Fruit fly (Drosophila melanogaster): ENCODE measurements around the gene CG42521.
A peak's percentile ranks its signal among the peaks of the same experiment; 100 is the strongest.

CG42521 gene

DNA sequence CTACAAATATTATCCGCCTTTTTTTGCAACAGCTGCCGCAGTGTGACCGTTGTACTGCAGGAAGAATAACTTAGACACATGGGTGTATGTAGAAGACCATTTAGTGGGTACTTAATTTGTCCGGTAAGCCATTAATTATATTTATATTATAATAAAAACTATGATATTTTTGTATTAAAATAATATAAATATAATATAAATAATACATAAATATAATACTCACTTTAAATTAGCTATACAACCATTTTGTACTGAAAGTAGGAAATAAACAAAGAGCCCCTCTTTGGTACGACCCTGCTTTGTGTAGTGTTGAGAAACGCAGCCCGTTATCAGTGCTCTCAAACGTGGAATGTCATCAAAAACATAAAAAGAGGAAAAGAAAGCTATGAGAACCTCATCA, 14.4 kb upstream of the CG42521 start, which contains the start of gene Cnep1r2 (continued):
- TF ChIP-seq Optix (GFP tag; IDR thresholded peaks at IDR 0.05), result peak; percentile 80; the same call in 2 of the 3 replicates
- no peak for TF ChIP-seq z (GFP tag; IDR thresholded peaks at IDR 0.05)
- peak; percentile 97 for TF ChIP-seq CG11695 (GFP tag; IDR thresholded peaks at IDR 0.05)
- TF ChIP-seq CG7786 (GFP tag; optimal IDR thresholded peaks at IDR 0.05), result peak; percentile 68
- TF ChIP-seq yki (optimal IDR thresholded peaks at IDR 0.05), result no peak
- peak; percentile 94 for TF ChIP-seq CG11093 (GFP tag; IDR thresholded peaks at IDR 0.05)
- peak; percentile 79 for TF ChIP-seq CG11696 (GFP tag; IDR thresholded peaks at IDR 0.05)
- TF ChIP-seq chinmo (GFP tag; IDR thresholded peaks at IDR 0.05; ENCODE audit: partially characterized antibody), result no peak
- TF ChIP-seq H2.0 (GFP tag; IDR thresholded peaks at IDR 0.05), result peak; percentile 94
- peak; percentile 89 for TF ChIP-seq CG6683 (GFP tag; optimal IDR thresholded peaks at IDR 0.05)
- peak; percentile 84 for TF ChIP-seq danr (GFP tag; IDR thresholded peaks at IDR 0.05)
- TF ChIP-seq CG1603 (tag; optimal IDR thresholded peaks at IDR 0.05), result no peak
- peak; percentile 99 for TF ChIP-seq gem (tag; optimal IDR thresholded peaks at IDR 0.05)
- TF ChIP-seq tup (GFP tag; optimal IDR thresholded peaks at IDR 0.05), result peak; percentile 83
- TF ChIP-seq rib (GFP tag; IDR thresholded peaks at IDR 0.05), result peak; percentile 88
- no peak for TF ChIP-seq hb (GFP tag; IDR thresholded peaks at IDR 0.05; ENCODE audit: partially characterized antibody)
- TF ChIP-seq CG8388 (GFP tag; optimal IDR thresholded peaks at IDR 0.05), result peak; percentile 96
- peak; percentile 93 for TF ChIP-seq CG13296 (GFP tag; optimal IDR thresholded peaks at IDR 0.05)
- TF ChIP-seq dan (GFP tag; IDR thresholded peaks at IDR 0.05), result peak; percentile 80
- TF ChIP-seq vnd (GFP tag; IDR thresholded peaks at IDR 0.05; ENCODE audit: partially characterized antibody), result no peak
- peak; percentile 98 for TF ChIP-seq CG18262 (tag; optimal IDR thresholded peaks at IDR 0.05)
- peak; percentile 79 for TF ChIP-seq CG3838 (GFP tag; optimal IDR thresholded peaks at IDR 0.05)
- peak; percentile 79 for TF ChIP-seq org-1 (GFP tag; optimal IDR thresholded peaks at IDR 0.05)
- TF ChIP-seq CG12744 (GFP tag; optimal IDR thresholded peaks at IDR 0.05), result no peak
- peak; percentile 98 for TF ChIP-seq Ets65A (GFP tag)
- peak; percentile 70 for TF ChIP-seq tx (GFP tag; optimal IDR thresholded peaks at IDR 0.05)
- TF ChIP-seq Fer1 (GFP tag; optimal IDR thresholded peaks at IDR 0.05), result peak; percentile 95
- TF ChIP-seq CG7556 (GFP tag; optimal IDR thresholded peaks at IDR 0.05), result peak; percentile 94
- TF ChIP-seq pzg (GFP tag; optimal IDR thresholded peaks at IDR 0.05), result peak; percentile 21
- TF ChIP-seq ash1 (GFP tag; optimal IDR thresholded peaks at IDR 0.05), result peak; percentile 55
- no peak for TF ChIP-seq prd (optimal IDR thresholded peaks at IDR 0.05)
- TF ChIP-seq prd (GFP tag; IDR thresholded peaks at IDR 0.05), result peak; percentile 98
- TF ChIP-seq cad (GFP tag; optimal IDR thresholded peaks at IDR 0.05), result no peak
- TF ChIP-seq CG9727 (GFP tag; optimal IDR thresholded peaks at IDR 0.05), result peak; percentile 96
- TF ChIP-seq CG30403 (GFP tag; optimal IDR thresholded peaks at IDR 0.05), result peak; percentile 90
- TF ChIP-seq Vsx1 (GFP tag; optimal IDR thresholded peaks at IDR 0.05), result peak; percentile 88
- TF ChIP-seq vfl (GFP tag; optimal IDR thresholded peaks at IDR 0.05), result peak; percentile 60
- TF ChIP-seq fru (optimal IDR thresholded peaks at IDR 0.05), result no peak
- TF ChIP-seq wor (GFP tag; IDR thresholded peaks at IDR 0.05), result peak; percentile 94
- TF ChIP-seq CG14710 (tag; optimal IDR thresholded peaks at IDR 0.05), result peak; percentile 96
- TF ChIP-seq CG3407 (GFP tag; optimal IDR thresholded peaks at IDR 0.05), result peak; percentile 90
- TF ChIP-seq row (GFP tag; IDR thresholded peaks at IDR 0.05), result peak; percentile 99
- peak; percentile 95 for TF ChIP-seq HLH3B (GFP tag; IDR thresholded peaks at IDR 0.05)
- peak; percentile 97 for TF ChIP-seq Oli (tag; optimal IDR thresholded peaks at IDR 0.05)
- peak; percentile 92 for TF ChIP-seq Drgx (GFP tag; IDR thresholded peaks at IDR 0.05)
- TF ChIP-seq Awh (GFP tag; IDR thresholded peaks at IDR 0.05), result peak; percentile 93
- TF ChIP-seq CG10267 (tag; optimal IDR thresholded peaks at IDR 0.05), result peak; percentile 99
- TF ChIP-seq CG1529 (GFP tag; optimal IDR thresholded peaks at IDR 0.05), result peak; percentile 85
- peak; percentile 87 for TF ChIP-seq gsb (GFP tag; IDR thresholded peaks at IDR 0.05)
- peak; percentile 93 for TF ChIP-seq so (GFP tag; IDR thresholded peaks at IDR 0.05)
- TF ChIP-seq lola (GFP tag; optimal IDR thresholded peaks at IDR 0.05), result peak in 1 of 3 experiments; percentile 97
- peak; percentile 93 for TF ChIP-seq HmgZ (tag; optimal IDR thresholded peaks at IDR 0.05)
